Worm (Caenorhabditis elegans) whole organism, young adult: ENCODE results near the gene dyf-3.

ENCODE experiments used
- B0019.2 ChIP-seq: fragments of 200-800 bp; sonication (Bioruptor generic); conservative IDR thresholded peaks from 2 replicates; pipeline ENCODE4 v1.3.6; 2022; ENCODE audit warnings: missing genetic modification reagents, missing genetic modification characterization, missing compliant biosample characterization
- F57A8.1 ChIP-seq: fragments of 200-800 bp; sonication (Bioruptor generic); optimal IDR thresholded peaks from 2 replicates; lab custom pipeline; 2018; ENCODE audit warnings: mild to moderate bottlenecking, missing genetic modification characterization, moderate library complexity, missing compliant biosample characterization
- Y56A3A.18 ChIP-seq: fragments of 200-800 bp; sonication (Bioruptor generic); IDR thresholded peaks from 2 replicates; pipeline ENCODE4 v1.3.6; 2022; ENCODE audit warnings: missing genetic modification reagents, missing genetic modification characterization, missing compliant biosample characterization
- aptf-3 ChIP-seq: fragments of 200-800 bp; sonication (Bioruptor generic); IDR thresholded peaks from 2 replicates; pipeline ENCODE4 v1.3.6; 2022; ENCODE audit warnings: missing genetic modification characterization, missing compliant biosample characterization
- atf-7 ChIP-seq: sonication (generic microtip); optimal IDR thresholded peaks from 2 replicates; lab custom pipeline; 2017; ENCODE audit warnings: mild to moderate bottlenecking, missing genetic modification characterization, missing compliant biosample characterization
- ceh-58 ChIP-seq: fragments of 200-800 bp; sonication (Bioruptor generic); IDR thresholded peaks from 2 replicates; pipeline ENCODE4 v1.3.6; 2022; ENCODE audit warnings: missing genetic modification characterization, missing compliant biosample characterization
- chd-7 ChIP-seq: sonication (generic microtip); optimal IDR thresholded peaks from 2 replicates; lab custom pipeline; 2016; ENCODE audit warnings: mild to moderate bottlenecking, missing genetic modification characterization, moderate library complexity, missing compliant biosample characterization
- dox-1 ChIP-seq: fragments of 200-800 bp; sonication (Bioruptor generic); IDR thresholded peaks from 2 replicates; pipeline ENCODE4 v1.3.6; 2022; ENCODE audit warnings: missing genetic modification reagents, missing genetic modification characterization, missing compliant biosample characterization
- dpff-1 ChIP-seq: sonication (generic microtip); optimal IDR thresholded peaks from 2 replicates; lab custom pipeline; 2017; ENCODE audit warnings: mild to moderate bottlenecking, missing genetic modification characterization, missing compliant biosample characterization
- dpl-1 ChIP-seq: fragments of 150-350 bp; optimal IDR thresholded peaks from 2 replicates; lab custom pipeline; 2014; ENCODE audit warnings: missing biosample characterization, missing genetic modification reagents, missing genetic modification characterization
- egrh-3 ChIP-seq: fragments of 200-800 bp; sonication (Bioruptor generic); IDR thresholded peaks from 2 replicates; pipeline ENCODE4 v1.3.6; 2022; ENCODE audit warnings: missing genetic modification reagents, missing genetic modification characterization, missing compliant biosample characterization
- hmg-1.2 ChIP-seq: fragments of 200-800 bp; sonication (Bioruptor generic); IDR thresholded peaks from 2 replicates; pipeline ENCODE4 v1.3.6; 2022; ENCODE audit warnings: missing genetic modification reagents, missing genetic modification characterization, missing compliant biosample characterization
- hrde-1 ChIP-seq: sonication (generic microtip); optimal IDR thresholded peaks from 2 replicates; lab custom pipeline; 2016; ENCODE audit warnings: missing genetic modification characterization, mild to moderate bottlenecking, missing compliant biosample characterization, moderate library complexity, missing genotype, missing genetic modification reagents, borderline replicate concordance
- let-607 ChIP-seq, 2 experiments: fragments of 200-800 bp in 1 of 2; sonication (Bioruptor generic) in 1 of 2; sonication (generic microtip) in 1 of 2; optimal IDR thresholded peaks; 2 replicates each; lab custom pipeline; 2016 to 2018; ENCODE audit warnings: mild to moderate bottlenecking in 2 of 2, missing compliant biosample characterization in 2 of 2, missing genetic modification characterization in 2 of 2, moderate library complexity in 2 of 2, missing genotype in 1 of 2
- lir-1 ChIP-seq: fragments of 200-800 bp; sonication (Bioruptor generic); conservative IDR thresholded peaks from 2 replicates; pipeline ENCODE4 v1.3.6; 2022; ENCODE audit warnings: missing genetic modification reagents, missing genetic modification characterization, missing compliant biosample characterization
- mcd-1 ChIP-seq: fragments of 200-800 bp; sonication (Bioruptor generic); IDR thresholded peaks from 2 replicates; pipeline ENCODE4 v1.3.6; 2022; ENCODE audit warnings: missing genetic modification reagents, missing genetic modification characterization, missing compliant biosample characterization
- mxl-1 ChIP-seq: sonication (generic microtip); optimal IDR thresholded peaks from 2 replicates; lab custom pipeline; 2016; ENCODE audit warnings: missing genetic modification characterization, missing compliant biosample characterization
- rcor-1 ChIP-seq: fragments of 200-800 bp; sonication (Bioruptor generic); IDR thresholded peaks from 2 replicates; pipeline ENCODE4 v1.3.6; 2022; ENCODE audit warnings: missing genetic modification reagents, missing genetic modification characterization, missing compliant biosample characterization
- rpc-1 ChIP-seq, 2 experiments: fragments of 150-350 bp in 1 of 2; sonication (generic microtip) in 1 of 2; optimal IDR thresholded peaks; 2 replicates each; lab custom pipeline; 2014 to 2018; ENCODE audit warnings: missing biosample characterization in 1 of 2, missing genetic modification characterization in 1 of 2, missing genetic modification reagents in 1 of 2, missing genotype in 1 of 2
- sdz-38 ChIP-seq: sonication (generic microtip); optimal IDR thresholded peaks from 2 replicates; lab custom pipeline; 2016; ENCODE audit warnings: missing genotype, missing genetic modification characterization, missing compliant biosample characterization
- snpc-1.3 ChIP-seq: sonication (generic microtip); optimal IDR thresholded peaks from 2 replicates; lab custom pipeline; 2017; ENCODE audit warnings: missing genetic modification characterization, mild to moderate bottlenecking, missing compliant biosample characterization, antibody characterized with exemption, moderate library complexity, missing genotype, missing genetic modification reagents; ENCODE audit not compliant: insufficient read depth
- xnd-1 ChIP-seq: sonication (generic microtip); optimal IDR thresholded peaks from 2 replicates; lab custom pipeline; 2016; ENCODE audit warnings: missing genotype, missing genetic modification reagents, missing genetic modification characterization, missing compliant biosample characterization
- zfh-2 ChIP-seq: fragments of 200-800 bp; sonication (Bioruptor generic); conservative IDR thresholded peaks from 2 replicates; pipeline ENCODE4 v1.3.6; 2022; ENCODE audit warnings: missing genetic modification reagents, missing genetic modification characterization, missing compliant biosample characterization
- ztf-25 ChIP-seq: fragments of 200-800 bp; sonication (Bioruptor generic); IDR thresholded peaks from 2 replicates; pipeline ENCODE4 v1.3.6; 2022; ENCODE audit warnings: missing genetic modification reagents, missing genetic modification characterization, missing compliant biosample characterization
- ztf-26 ChIP-seq: sonication (generic microtip); optimal IDR thresholded peaks from 2 replicates; lab custom pipeline; 2017; ENCODE audit warnings: missing genetic modification characterization, missing compliant biosample characterization

The dyf-3 gene

ce11 chrIV:3354757-3355156 lies 44.3 kb downstream of the dyf-3 start, which contains the start of gene F42A6.1 (continued):
- TF ChIP-seq hrde-1 (tag; lab: Kevin White, UChicago) (no peak), mxl-1 (tag; lab: Kevin White, UChicago) (no peak), chd-7 (tag; lab: Kevin White, UChicago) (no peak), ceh-58 (no peak), Y56A3A.18 (GFP tag; lab: Robert Waterston, UW) (no peak), dpff-1 (tag; lab: Kevin White, UChicago) (no peak), B0019.2 (GFP tag; lab: Robert Waterston, UW) (no peak), atf-7 (tag; lab: Kevin White, UChicago) (no peak)
- TF ChIP-seq, all 124 proteins: peak for 0

- TF ChIP-seq sdz-38 (tag; lab: Kevin White, UChicago) = no peak
- no peak for TF ChIP-seq Y56A3A.18 (GFP tag; lab: Robert Waterston, UW)
- no peak for TF ChIP-seq egrh-3 (GFP tag; lab: Robert Waterston, UW)
- no peak for TF ChIP-seq aptf-3 (GFP tag; lab: Robert Waterston, UW)
- TF ChIP-seq mcd-1 (GFP tag; lab: Robert Waterston, UW) = no peak
- no peak for TF ChIP-seq mxl-1 (tag; lab: Kevin White, UChicago)
- no peak for TF ChIP-seq lir-1 (GFP tag; lab: Robert Waterston, UW)
- no peak for TF ChIP-seq hrde-1 (tag; lab: Kevin White, UChicago)
- TF ChIP-seq chd-7 (tag; lab: Kevin White, UChicago) = no peak
- TF ChIP-seq xnd-1 (tag; lab: Kevin White, UChicago) = no peak
- no peak for TF ChIP-seq let-607 (tag; optimal IDR thresholded peaks at IDR 0.05; lab: Kevin White, UChicago)
- TF ChIP-seq rpc-1 (optimal IDR thresholded peaks at IDR 0.05; lab: Kevin White, UChicago) = no peak
- TF ChIP-seq rpc-1 (tag; optimal IDR thresholded peaks at IDR 0.05; lab: Kevin White, UChicago) = no peak
- TF ChIP-seq ztf-25 (GFP tag; lab: Robert Waterston, UW) = no peak
- TF ChIP-seq snpc-1.3 = no peak
- TF ChIP-seq dox-1 (GFP tag; lab: Robert Waterston, UW) = no peak
- no peak for TF ChIP-seq ztf-26 (tag; lab: Kevin White, UChicago)
- TF ChIP-seq dpl-1 = no peak
Measured at ce11 chrIV:3352019-3352418, 47.0 kb downstream of the dyf-3 start.

ce11 chrIV:3349977-3350580 lies 49.0 kb downstream of the dyf-3 start, which contains the start of gene elks-1:
elks-1 (minus strand) TSS chrIV:3350027.
- no peak for TF ChIP-seq F57A8.1 (GFP tag; lab: Kevin White, UChicago)
- peak; percentile 49; the same call in 1 of the 2 replicates for TF ChIP-seq hmg-1.2 (GFP tag; lab: Robert Waterston, UW)

- TF ChIP-seq egrh-3 (GFP tag; lab: Robert Waterston, UW) (peak; percentile 74; the same call in 1 of the 2 replicates), rcor-1 (no peak), zfh-2 (GFP tag; lab: Robert Waterston, UW) (peak; percentile 69; the same call in 1 of the 2 replicates)
Measured at ce11 chrIV:3348334-3348733, 50.7 kb downstream of the dyf-3 start.
